Fruit fly (Drosophila melanogaster) whole organism, wandering third instar larva: ENCODE data around the gene Dnaaf6.

ENCODE experiments used
- Abd-B ChIP-seq: fragments of >200 bp; optimal IDR thresholded peaks from 2 replicates; lab custom pipeline; 2017; ENCODE audit warnings: missing biosample characterization, missing genetic modification characterization
- CG32264 ChIP-seq: fragments of 200-800 bp; sonication (Bioruptor generic); optimal IDR thresholded peaks from 2 replicates; lab custom pipeline; 2016; ENCODE audit warnings: missing biosample characterization, missing genetic modification characterization
- CG9705 ChIP-seq: fragments of 200-800 bp; sonication (Bioruptor generic); optimal IDR thresholded peaks from 2 replicates; lab custom pipeline; 2018; ENCODE audit warnings: missing biosample characterization, mild to moderate bottlenecking, missing genetic modification characterization
- CrebA ChIP-seq: fragments of 200-800 bp; sonication (Bioruptor generic); optimal IDR thresholded peaks from 2 replicates; lab custom pipeline; 2016; ENCODE audit warnings: missing biosample characterization, mild to moderate bottlenecking, missing genetic modification characterization, borderline replicate concordance
- Dfd ChIP-seq: fragments of >200 bp; optimal IDR thresholded peaks from 2 replicates; lab custom pipeline; 2017; ENCODE audit warnings: missing biosample characterization, missing genetic modification characterization
- Dif ChIP-seq: fragments of 200-275, 200-300 bp; sonication (Bioruptor generic); optimal IDR thresholded peaks from 2 replicates; lab custom pipeline; 2018; ENCODE audit warnings: missing biosample characterization, missing genetic modification characterization; ENCODE audit not compliant: partially characterized antibody
- GATAd ChIP-seq: sonication (Bioruptor generic); optimal IDR thresholded peaks from 2 replicates; lab custom pipeline; 2016; ENCODE audit warnings: missing biosample characterization, missing genetic modification characterization
- HLH106 ChIP-seq: fragments of 200-800 bp; optimal IDR thresholded peaks from 3 replicates; lab custom pipeline; 2019; ENCODE audit warnings: missing biosample characterization, mild to moderate bottlenecking, missing genetic modification characterization, moderate library complexity
- Hnf4 ChIP-seq: fragments of 200-800 bp; sonication (Bioruptor generic); optimal IDR thresholded peaks from 2 replicates; lab custom pipeline; 2016; ENCODE audit warnings: missing biosample characterization, mild to moderate bottlenecking, missing genetic modification characterization
- Hr78 ChIP-seq: fragments of >200 bp; optimal IDR thresholded peaks from 2 replicates; lab custom pipeline; 2017; ENCODE audit warnings: missing biosample characterization, missing genetic modification characterization
- Hr83 ChIP-seq: fragments of 200-300 bp; sonication (Bioruptor generic); optimal IDR thresholded peaks from 2 replicates; lab custom pipeline; 2016; ENCODE audit warnings: missing biosample characterization, mild to moderate bottlenecking, missing genetic modification characterization, moderate library complexity; ENCODE audit not compliant: poor library complexity, severe bottlenecking
- Jra ChIP-seq: sonication (Bioruptor generic); optimal IDR thresholded peaks from 2 replicates; lab custom pipeline; 2016; ENCODE audit warnings: missing biosample characterization, missing genetic modification characterization
- Mio ChIP-seq: sonication (Bioruptor generic); optimal IDR thresholded peaks from 2 replicates; lab custom pipeline; 2016; ENCODE audit warnings: missing biosample characterization, missing genetic modification characterization
- Myc ChIP-seq: fragments of >200 bp; optimal IDR thresholded peaks from 2 replicates; lab custom pipeline; 2017
- N ChIP-seq: fragments of >200 bp; optimal IDR thresholded peaks from 2 replicates; lab custom pipeline; 2018; ENCODE audit warnings: missing biosample characterization, missing external identifiers, missing genetic modification characterization
- OdsH ChIP-seq: fragments of 200-800 bp; sonication (Bioruptor generic); optimal IDR thresholded peaks from 2 replicates; lab custom pipeline; 2016; ENCODE audit warnings: missing biosample characterization, mild to moderate bottlenecking, missing genetic modification characterization
- Rel ChIP-seq, 2 experiments: fragments of 200-800 bp; sonication (Bioruptor generic) in 1 of 2; optimal IDR thresholded peaks; 2 replicates in 1 of 2; 3 replicates in 1 of 2; lab custom pipeline; 2016 to 2019; ENCODE audit warnings: mild to moderate bottlenecking in 2 of 2, missing biosample characterization in 2 of 2, missing genetic modification characterization in 2 of 2, moderate library complexity in 1 of 2
- Sp1 ChIP-seq: fragments of 200-800 bp; sonication (Bioruptor generic); optimal IDR thresholded peaks from 3 replicates; lab custom pipeline; 2019; ENCODE audit warnings: missing biosample characterization, mild to moderate bottlenecking, missing genetic modification characterization, moderate library complexity
- Vsx2 ChIP-seq: fragments of 200-300, 225-300 bp; sonication (Bioruptor generic); optimal IDR thresholded peaks from 2 replicates; lab custom pipeline; 2018; ENCODE audit warnings: missing biosample characterization, missing genetic modification characterization; ENCODE audit not compliant: partially characterized antibody
- br ChIP-seq: fragments of 200-800 bp; sonication (Bioruptor generic); optimal IDR thresholded peaks from 2 replicates; lab custom pipeline; 2016; ENCODE audit warnings: missing biosample characterization, missing genetic modification characterization
- brk ChIP-seq: fragments of 200-800 bp; sonication (Bioruptor generic); optimal IDR thresholded peaks from 2 replicates; lab custom pipeline; 2016; ENCODE audit warnings: missing biosample characterization, mild to moderate bottlenecking, missing genetic modification characterization
- dl ChIP-seq, 2 experiments: fragments of 175-275, 200-275 bp in 1 of 2; fragments of 200-275 bp in 1 of 2; sonication (Bioruptor generic); optimal IDR thresholded peaks; lab custom pipeline; 2018; ENCODE audit warnings: mild to moderate bottlenecking in 2 of 2, missing biosample characterization in 2 of 2, missing genetic modification characterization in 2 of 2, moderate library complexity in 2 of 2; ENCODE audit not compliant: partially characterized antibody in 2 of 2, insufficient read depth in 1 of 2
- dmrt93B ChIP-seq: fragments of 200-800 bp; sonication (Bioruptor generic); optimal IDR thresholded peaks from 2 replicates; lab custom pipeline; 2018; ENCODE audit warnings: missing biosample characterization, mild to moderate bottlenecking, missing genetic modification characterization
- dsf ChIP-seq: sonication (Bioruptor generic); optimal IDR thresholded peaks from 2 replicates; lab custom pipeline; 2016; ENCODE audit warnings: missing biosample characterization, missing genetic modification characterization, borderline replicate concordance
- ey ChIP-seq: fragments of 200-800 bp; sonication (Bioruptor generic); optimal IDR thresholded peaks from 2 replicates; lab custom pipeline; 2016; ENCODE audit warnings: missing biosample characterization, missing genetic modification characterization
- foxo ChIP-seq, 2 experiments: fragments of 200-800 bp; sonication (Bioruptor generic); optimal IDR thresholded peaks; 2 replicates in 1 of 2; 3 replicates in 1 of 2; lab custom pipeline; 2016 to 2017; ENCODE audit warnings: missing biosample characterization in 2 of 2, missing genetic modification characterization in 2 of 2
- fru ChIP-seq: fragments of 200-800 bp; sonication (Bioruptor generic); optimal IDR thresholded peaks from 3 replicates; lab custom pipeline; 2016; ENCODE audit warnings: missing biosample characterization, mild to moderate bottlenecking, missing genetic modification characterization
- h ChIP-seq: fragments of 200-800 bp; sonication (Bioruptor generic); optimal IDR thresholded peaks from 3 replicates; lab custom pipeline; 2016; ENCODE audit warnings: missing biosample characterization, mild to moderate bottlenecking, missing genetic modification characterization
- jim ChIP-seq: fragments of 175-275, 200-325 bp; sonication (Bioruptor generic); optimal IDR thresholded peaks from 2 replicates; lab custom pipeline; 2016; ENCODE audit warnings: missing biosample characterization, mild to moderate bottlenecking, missing genetic modification characterization
- lola ChIP-seq: fragments of >200 bp; optimal IDR thresholded peaks from 2 replicates; lab custom pipeline; 2017; ENCODE audit warnings: missing biosample characterization, missing genetic modification characterization
- pan ChIP-seq: fragments of >200 bp; optimal IDR thresholded peaks from 2 replicates; lab custom pipeline; 2017
- psq ChIP-seq: fragments of 200-800 bp; sonication (Bioruptor generic); optimal IDR thresholded peaks from 3 replicates; lab custom pipeline; 2017; ENCODE audit warnings: missing biosample characterization, mild to moderate bottlenecking, missing genetic modification characterization, moderate library complexity
- rgr ChIP-seq: fragments of 200-800 bp; sonication (Bioruptor generic); optimal IDR thresholded peaks from 3 replicates; lab custom pipeline; 2016; ENCODE audit warnings: missing biosample characterization, mild to moderate bottlenecking, missing genetic modification characterization
- sage ChIP-seq: fragments of 200-800 bp; sonication (Bioruptor generic); optimal IDR thresholded peaks from 2 replicates; lab custom pipeline; 2016; ENCODE audit warnings: missing biosample characterization, mild to moderate bottlenecking, missing genetic modification characterization
- sv ChIP-seq: fragments of 200-800 bp; sonication (Bioruptor generic); optimal IDR thresholded peaks from 3 replicates; lab custom pipeline; 2016; ENCODE audit warnings: missing biosample characterization, missing genetic modification characterization
- tai ChIP-seq: sonication (Bioruptor generic); optimal IDR thresholded peaks from 2 replicates; lab custom pipeline; 2016; ENCODE audit warnings: missing biosample characterization, missing genetic modification characterization
- usp ChIP-seq: fragments of >200 bp; optimal IDR thresholded peaks from 2 replicates; lab custom pipeline; 2017; ENCODE audit warnings: missing biosample characterization, missing genetic modification characterization
- woc ChIP-seq: sonication (Bioruptor generic); optimal IDR thresholded peaks from 2 replicates; lab custom pipeline; 2016; ENCODE audit warnings: missing biosample characterization, mild to moderate bottlenecking, missing genetic modification characterization

Gene Dnaaf6

DNA sequence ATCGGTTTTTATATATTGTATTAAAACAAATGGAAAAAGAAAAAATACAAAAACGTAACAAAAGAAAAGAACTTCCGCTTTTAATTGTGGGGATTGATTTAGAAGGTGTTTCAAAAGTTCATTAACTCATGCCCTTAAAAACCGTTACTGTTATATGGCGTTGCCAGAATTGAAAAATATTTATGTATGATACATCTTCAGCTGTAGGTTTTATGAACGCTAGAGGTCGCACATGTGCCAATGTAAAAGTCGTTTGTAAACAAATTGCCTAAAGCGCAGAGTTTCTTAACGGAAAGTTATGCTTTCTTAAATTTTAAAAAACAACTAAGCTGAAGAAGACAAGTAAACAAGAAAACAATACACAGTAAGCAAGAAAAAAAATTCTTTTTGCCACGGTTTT lies 13.0 kb upstream of the Dnaaf6 start:
- TF ChIP-seq fru (GFP tag; lab: Kevin White, UChicago) (peak; percentile 6), rgr (peak; percentile 13), foxo (GFP tag; optimal IDR thresholded peaks at IDR 0.05; lab: Kevin White, UChicago) (peak in 1 of 2 experiments; percentile 29), dl (GFP tag; optimal IDR thresholded peaks at IDR 0.05; lab: Kevin White, UChicago; ENCODE audit: insufficient read depth in 1 of 2, partially characterized antibody in 2 of 2) (no peak), woc (no peak), tai (peak; percentile 31)

DNA sequence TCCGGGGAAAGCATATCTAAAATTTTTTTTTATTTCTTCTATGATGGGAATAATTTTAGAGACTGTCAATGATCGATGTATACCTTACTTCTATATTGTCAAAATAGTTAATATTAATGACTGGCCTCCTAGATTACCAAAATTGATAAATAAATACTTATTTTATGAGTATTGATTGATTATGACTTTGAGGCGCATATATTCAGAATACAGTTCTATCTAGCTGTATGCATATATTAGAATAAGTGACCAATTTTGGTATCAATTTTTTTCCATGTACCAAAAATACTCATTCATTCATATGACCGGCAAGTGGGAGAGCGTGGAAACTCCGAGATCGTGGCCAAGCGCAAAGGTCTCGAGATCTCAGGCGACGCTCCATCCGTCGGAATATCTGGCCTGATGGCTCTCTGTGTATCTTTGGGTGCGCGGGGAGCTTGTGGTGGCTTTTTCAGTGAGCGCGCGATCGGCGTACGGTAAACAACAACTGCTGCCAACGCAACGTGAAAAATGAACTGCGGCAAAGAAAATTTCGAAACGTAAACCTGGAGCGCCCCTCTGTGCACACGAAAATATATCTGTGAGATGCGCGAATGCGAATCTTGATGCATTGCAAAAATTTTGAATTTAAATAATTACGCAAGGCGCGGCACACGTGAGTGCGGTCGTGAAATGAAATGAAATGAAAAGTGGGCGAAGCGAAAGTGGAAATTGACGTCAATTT lies 12.0 kb upstream of the Dnaaf6 start, which contains the start of the genes CG43121 and ome:
Gene CG43121, minus strand, starts transcription at position 51 of the 724 bp plus-strand sequence.
Gene ome, plus strand, starts transcription at position 453 of the 724 bp plus-strand sequence.
- TF ChIP-seq usp (no peak), CG32264 (no peak), Mio (peak; percentile 22), HLH106 (tag; lab: Kevin White, UChicago) (peak; percentile 27), OdsH (GFP tag; lab: Kevin White, UChicago) (peak; percentile 28), woc (no peak), dl (GFP tag; optimal IDR thresholded peaks at IDR 0.05; lab: Kevin White, UChicago; ENCODE audit: insufficient read depth in 1 of 2, partially characterized antibody in 2 of 2) (no peak), sage (no peak), Abd-B (GFP tag; lab: Kevin White, UChicago) (no peak), GATAd (no peak), CG9705 (peak; percentile 23), Dif (GFP tag; lab: Kevin White, UChicago) (no peak), Myc (lab: Kevin White, UChicago) (no peak), fru (GFP tag; lab: Kevin White, UChicago) (peak; percentile 45), Hnf4 (GFP tag; lab: Kevin White, UChicago) (peak; percentile 48), N (no peak), dmrt93B (GFP tag; lab: Kevin White, UChicago) (no peak), Hr83 (peak; percentile 95), tai (no peak), foxo (GFP tag; optimal IDR thresholded peaks at IDR 0.05; lab: Kevin White, UChicago) (peak in 1 of 2 experiments; percentile 36), ey (GFP tag; lab: Kevin White, UChicago) (peak; percentile 12), br (peak; percentile 62), Vsx2 (no peak), psq (GFP tag; lab: Kevin White, UChicago) (peak; percentile 32), lola (GFP tag; lab: Kevin White, UChicago) (no peak), Dfd (GFP tag; lab: Kevin White, UChicago) (no peak), Sp1 (peak; percentile 12), jim (GFP tag; lab: Kevin White, UChicago) (peak; percentile 30), brk (GFP tag; lab: Kevin White, UChicago) (no peak), CrebA (no peak), pan (no peak), Jra (GFP tag; lab: Kevin White, UChicago) (peak; percentile 58), Hr78 (GFP tag; lab: Kevin White, UChicago) (no peak), Rel (GFP tag; optimal IDR thresholded peaks at IDR 0.05; lab: Kevin White, UChicago) (no peak), Rel (tag; optimal IDR thresholded peaks at IDR 0.05; lab: Kevin White, UChicago) (no peak), sv (GFP tag; lab: Kevin White, UChicago) (no peak), rgr (peak; percentile 59), dsf (GFP tag; lab: Kevin White, UChicago) (no peak), h (GFP tag; lab: Kevin White, UChicago) (peak; percentile 57)
